Worm (Caenorhabditis elegans) whole organism, young adult: ENCODE data around the gene rft-2.

ENCODE experiments used
- B0336.3 ChIP-seq: fragments of 200-800 bp; sonication (Bioruptor generic); IDR thresholded peaks from 2 replicates; pipeline ENCODE4 v1.3.6; 2022; ENCODE audit warnings: missing genetic modification characterization, missing compliant biosample characterization
- C17E4.6 ChIP-seq: fragments of 200-800 bp; sonication (Bioruptor generic); IDR thresholded peaks from 2 replicates; pipeline ENCODE4 v1.3.6; 2022; ENCODE audit warnings: missing genetic modification reagents, missing genetic modification characterization, missing compliant biosample characterization
- D2030.7 ChIP-seq: fragments of 200-800 bp; sonication (Bioruptor generic); IDR thresholded peaks from 2 replicates; pipeline ENCODE4 v1.3.6; 2022; ENCODE audit warnings: missing genetic modification reagents, missing genetic modification characterization, missing compliant biosample characterization
- F23B12.7 ChIP-seq: sonication (generic microtip); optimal IDR thresholded peaks from 2 replicates; lab custom pipeline; 2017; ENCODE audit warnings: missing genetic modification characterization, mild to moderate bottlenecking, missing compliant biosample characterization, antibody characterized with exemption, moderate library complexity; ENCODE audit not compliant: insufficient read depth
- F33H1.4 ChIP-seq: fragments of 200-800 bp; sonication (Bioruptor generic); IDR thresholded peaks from 2 replicates; pipeline ENCODE4 v1.3.6; 2022; ENCODE audit warnings: missing genetic modification reagents, missing genetic modification characterization, missing compliant biosample characterization
- F49E8.2 ChIP-seq: sonication (generic microtip); optimal IDR thresholded peaks from 3 replicates; lab custom pipeline; 2017; ENCODE audit warnings: missing genetic modification characterization, mild to moderate bottlenecking, missing compliant biosample characterization, antibody characterized with exemption, moderate library complexity; ENCODE audit not compliant: insufficient read depth
- F52B5.7 ChIP-seq: sonication (generic microtip); optimal IDR thresholded peaks from 2 replicates; lab custom pipeline; 2016; ENCODE audit warnings: mild to moderate bottlenecking, missing genetic modification characterization, missing compliant biosample characterization
- Y53F4B.3 ChIP-seq: fragments of 200-800 bp; sonication (Bioruptor generic); IDR thresholded peaks from 2 replicates; pipeline ENCODE4 v1.3.6; 2022; ENCODE audit warnings: missing genetic modification reagents, missing genetic modification characterization, missing compliant biosample characterization
- Y53G8AR.9 ChIP-seq: fragments of 200-800 bp; sonication (Bioruptor generic); conservative IDR thresholded peaks from 2 replicates; pipeline ENCODE4 v1.3.6; 2022; ENCODE audit warnings: missing genetic modification reagents, missing genetic modification characterization, missing compliant biosample characterization
- aptf-2 ChIP-seq: fragments of 200-800 bp; sonication (Bioruptor generic); conservative IDR thresholded peaks from 2 replicates; pipeline ENCODE4 v1.3.6; 2022; ENCODE audit warnings: missing genetic modification reagents, missing genetic modification characterization, missing compliant biosample characterization
- attf-6 ChIP-seq: fragments of 200-800 bp; sonication (Bioruptor generic); IDR thresholded peaks from 2 replicates; pipeline ENCODE4 v1.3.6; 2022; ENCODE audit warnings: missing genetic modification reagents, missing genetic modification characterization, missing compliant biosample characterization
- cebp-2 ChIP-seq: fragments of 200-800 bp; sonication (Bioruptor generic); IDR thresholded peaks from 2 replicates; pipeline ENCODE4 v1.3.6; 2022; ENCODE audit warnings: missing genetic modification characterization, missing compliant biosample characterization
- ceh-27 ChIP-seq: fragments of 200-800 bp; sonication (Bioruptor generic); optimal IDR thresholded peaks from 2 replicates; lab custom pipeline; 2018; ENCODE audit warnings: mild to moderate bottlenecking, missing genetic modification characterization, moderate library complexity, missing compliant biosample characterization
- dox-1 ChIP-seq: fragments of 200-800 bp; sonication (Bioruptor generic); IDR thresholded peaks from 2 replicates; pipeline ENCODE4 v1.3.6; 2022; ENCODE audit warnings: missing genetic modification reagents, missing genetic modification characterization, missing compliant biosample characterization
- ekl-4 ChIP-seq: fragments of 200-800 bp; sonication (Bioruptor generic); IDR thresholded peaks from 2 replicates; pipeline ENCODE4 v1.3.6; 2022; ENCODE audit warnings: missing genetic modification reagents, missing genetic modification characterization, missing compliant biosample characterization
- fkh-3 ChIP-seq: sonication (generic microtip); optimal IDR thresholded peaks from 2 replicates; lab custom pipeline; 2016; ENCODE audit warnings: mild to moderate bottlenecking, missing genetic modification characterization, missing compliant biosample characterization
- him-1 ChIP-seq: sonication (generic microtip); optimal IDR thresholded peaks from 2 replicates; lab custom pipeline; 2016; ENCODE audit warnings: missing genotype, missing genetic modification reagents, missing genetic modification characterization, missing compliant biosample characterization
- hlh-12 ChIP-seq: sonication (generic microtip); optimal IDR thresholded peaks from 2 replicates; lab custom pipeline; 2016; ENCODE audit warnings: missing genetic modification characterization, missing compliant biosample characterization
- hmg-1.2 ChIP-seq: fragments of 200-800 bp; sonication (Bioruptor generic); IDR thresholded peaks from 2 replicates; pipeline ENCODE4 v1.3.6; 2022; ENCODE audit warnings: missing genetic modification reagents, missing genetic modification characterization, missing compliant biosample characterization
- hrde-1 ChIP-seq: sonication (generic microtip); optimal IDR thresholded peaks from 2 replicates; lab custom pipeline; 2016; ENCODE audit warnings: missing genetic modification characterization, mild to moderate bottlenecking, missing compliant biosample characterization, moderate library complexity, missing genotype, missing genetic modification reagents, borderline replicate concordance
- hsf-1 ChIP-seq: fragments of 200-800 bp; sonication (Bioruptor generic); IDR thresholded peaks from 2 replicates; pipeline ENCODE4 v1.3.6; 2022; ENCODE audit warnings: missing genetic modification reagents, missing genetic modification characterization, missing compliant biosample characterization
- lin-26 ChIP-seq: fragments of 200-800 bp; sonication (Bioruptor generic); IDR thresholded peaks from 2 replicates; pipeline ENCODE4 v1.3.6; 2022; ENCODE audit warnings: missing genetic modification reagents, missing genetic modification characterization, missing compliant biosample characterization
- lsy-27 ChIP-seq: sonication (generic microtip); optimal IDR thresholded peaks from 2 replicates; lab custom pipeline; 2017; ENCODE audit warnings: missing genetic modification characterization, mild to moderate bottlenecking, missing compliant biosample characterization, antibody characterized with exemption, missing genotype, borderline replicate concordance; ENCODE audit not compliant: insufficient read depth
- madf-6 ChIP-seq: fragments of 200-800 bp; sonication (Bioruptor generic); IDR thresholded peaks from 2 replicates; pipeline ENCODE4 v1.3.6; 2022; ENCODE audit warnings: missing genetic modification reagents, missing genetic modification characterization, missing compliant biosample characterization
- madf-8 ChIP-seq: fragments of 200-800 bp; sonication (Bioruptor generic); conservative IDR thresholded peaks from 2 replicates; pipeline ENCODE4 v1.3.6; 2022; ENCODE audit warnings: missing genetic modification reagents, missing genetic modification characterization, missing compliant biosample characterization
- mcd-1 ChIP-seq: fragments of 200-800 bp; sonication (Bioruptor generic); IDR thresholded peaks from 2 replicates; pipeline ENCODE4 v1.3.6; 2022; ENCODE audit warnings: missing genetic modification reagents, missing genetic modification characterization, missing compliant biosample characterization
- mel-28 ChIP-seq: sonication (generic microtip); optimal IDR thresholded peaks from 2 replicates; lab custom pipeline; 2016; ENCODE audit warnings: borderline replicate concordance, mild to moderate bottlenecking, missing genetic modification characterization, missing compliant biosample characterization
- nhr-120 ChIP-seq: fragments of 200-800 bp; sonication (Bioruptor generic); IDR thresholded peaks from 2 replicates; pipeline ENCODE4 v1.3.6; 2022; ENCODE audit warnings: missing genetic modification characterization, missing compliant biosample characterization
- nhr-80 ChIP-seq: sonication (generic microtip); optimal IDR thresholded peaks from 2 replicates; lab custom pipeline; 2016; ENCODE audit warnings: missing genetic modification characterization, missing compliant biosample characterization
- pbrm-1 ChIP-seq: fragments of 200-800 bp; sonication (Bioruptor generic); IDR thresholded peaks from 2 replicates; pipeline ENCODE4 v1.3.6; 2022; ENCODE audit warnings: missing genetic modification reagents, missing genetic modification characterization, missing compliant biosample characterization
- pha-4 ChIP-seq: fragments of 150-350 bp; sonication (generic microtip); optimal IDR thresholded peaks from 2 replicates; lab custom pipeline; 2014; ENCODE audit warnings: missing biosample characterization, missing genetic modification reagents, missing genetic modification characterization
- rcor-1 ChIP-seq: fragments of 200-800 bp; sonication (Bioruptor generic); IDR thresholded peaks from 2 replicates; pipeline ENCODE4 v1.3.6; 2022; ENCODE audit warnings: missing genetic modification reagents, missing genetic modification characterization, missing compliant biosample characterization
- repo-1 ChIP-seq: sonication (generic microtip); optimal IDR thresholded peaks from 2 replicates; lab custom pipeline; 2017; ENCODE audit warnings: mild to moderate bottlenecking, missing genetic modification characterization, missing compliant biosample characterization
- rpc-1 ChIP-seq, 2 experiments: fragments of 150-350 bp in 1 of 2; sonication (generic microtip) in 1 of 2; optimal IDR thresholded peaks; 2 replicates each; lab custom pipeline; 2014 to 2018; ENCODE audit warnings: missing biosample characterization in 1 of 2, missing genetic modification characterization in 1 of 2, missing genetic modification reagents in 1 of 2, missing genotype in 1 of 2
- sdz-38 ChIP-seq: sonication (generic microtip); optimal IDR thresholded peaks from 2 replicates; lab custom pipeline; 2016; ENCODE audit warnings: missing genotype, missing genetic modification characterization, missing compliant biosample characterization
- snpc-4 ChIP-seq, 5 experiments: fragments of 150-350 bp in 1 of 5; sonication (generic microtip) in 4 of 5; optimal IDR thresholded peaks; 2 replicates each; lab custom pipeline; 2014 to 2018; ENCODE audit warnings: missing genetic modification characterization in 5 of 5, missing biosample characterization in 3 of 5, antibody characterized with exemption in 2 of 5, mild to moderate bottlenecking in 2 of 5, missing compliant biosample characterization in 2 of 5, missing genotype in 2 of 5, moderate library complexity in 2 of 5, missing genetic modification reagents in 1 of 5
- somi-1 ChIP-seq: fragments of 200-800 bp; sonication (Bioruptor generic); optimal IDR thresholded peaks from 2 replicates; lab custom pipeline; 2018; ENCODE audit warnings: mild to moderate bottlenecking, missing genetic modification characterization, missing compliant biosample characterization
- ztf-22 ChIP-seq: fragments of 200-800 bp; sonication (Bioruptor generic); optimal IDR thresholded peaks from 2 replicates; lab custom pipeline; 2018; ENCODE audit warnings: mild to moderate bottlenecking, missing genetic modification characterization, moderate library complexity, missing compliant biosample characterization
- ztf-28 ChIP-seq: fragments of 200-800 bp; sonication (Bioruptor generic); IDR thresholded peaks from 2 replicates; pipeline ENCODE4 v1.3.6; 2022; ENCODE audit warnings: missing genetic modification reagents, missing genetic modification characterization, missing compliant biosample characterization
- ztf-6 ChIP-seq: fragments of 200-800 bp; sonication (Bioruptor generic); IDR thresholded peaks from 2 replicates; pipeline ENCODE4 v1.3.6; 2022; ENCODE audit warnings: missing genetic modification reagents, missing genetic modification characterization, missing compliant biosample characterization

rft-2 gene

DNA sequence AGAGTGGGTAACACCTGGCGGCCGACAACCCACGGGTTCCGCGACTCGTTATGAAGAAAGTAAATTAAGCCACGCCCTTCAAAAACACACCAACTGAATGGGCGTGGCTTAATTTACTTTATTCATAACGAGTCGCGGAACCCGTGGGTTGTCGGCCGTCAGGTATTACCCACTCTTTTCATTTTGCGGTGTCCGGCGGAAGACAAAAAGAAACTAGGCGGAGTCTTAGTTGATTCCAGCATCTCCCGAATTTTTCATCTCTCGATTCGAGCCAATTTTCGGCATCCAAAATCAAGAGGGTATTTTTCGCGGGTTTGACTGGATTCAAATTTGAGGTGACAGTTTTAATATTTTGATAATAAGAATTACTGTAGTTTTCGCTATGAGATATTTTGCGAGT, 2.7 kb downstream of the rft-2 start (continued):
- TF ChIP-seq madf-6 (GFP tag; lab: Robert Waterston, UW), result peak; percentile 85
- TF ChIP-seq pbrm-1 (GFP tag; lab: Robert Waterston, UW), result peak; percentile 78
- 0 out of 2 replicates have a peak, but pooled peaks have one; percentile 15 for TF ChIP-seq hsf-1 (GFP tag; lab: Robert Waterston, UW)
- TF ChIP-seq D2030.7 (GFP tag; lab: Robert Waterston, UW), result peak; percentile 65
- no peak for TF ChIP-seq hlh-12 (tag; lab: Kevin White, UChicago)
- peak; percentile 54; the same call in 1 of the 2 replicates for TF ChIP-seq mcd-1 (GFP tag; lab: Robert Waterston, UW)
- TF ChIP-seq ztf-28, result no peak
- TF ChIP-seq hmg-1.2 (GFP tag; lab: Robert Waterston, UW), result peak; percentile 46
- no peak for TF ChIP-seq ceh-27 (GFP tag; lab: Kevin White, UChicago)
- TF ChIP-seq dox-1, result 0 out of 2 replicates have a peak, but pooled peaks have one; percentile 38
- TF ChIP-seq lsy-27 (tag; lab: Kevin White, UChicago), result no peak
- TF ChIP-seq F49E8.2 (tag; lab: Kevin White, UChicago), result peak; percentile 5
- TF ChIP-seq lin-26 (GFP tag; lab: Robert Waterston, UW), result no peak
- TF ChIP-seq F52B5.7, result no peak
- TF ChIP-seq, all 124 proteins: peak for 20

DNA sequence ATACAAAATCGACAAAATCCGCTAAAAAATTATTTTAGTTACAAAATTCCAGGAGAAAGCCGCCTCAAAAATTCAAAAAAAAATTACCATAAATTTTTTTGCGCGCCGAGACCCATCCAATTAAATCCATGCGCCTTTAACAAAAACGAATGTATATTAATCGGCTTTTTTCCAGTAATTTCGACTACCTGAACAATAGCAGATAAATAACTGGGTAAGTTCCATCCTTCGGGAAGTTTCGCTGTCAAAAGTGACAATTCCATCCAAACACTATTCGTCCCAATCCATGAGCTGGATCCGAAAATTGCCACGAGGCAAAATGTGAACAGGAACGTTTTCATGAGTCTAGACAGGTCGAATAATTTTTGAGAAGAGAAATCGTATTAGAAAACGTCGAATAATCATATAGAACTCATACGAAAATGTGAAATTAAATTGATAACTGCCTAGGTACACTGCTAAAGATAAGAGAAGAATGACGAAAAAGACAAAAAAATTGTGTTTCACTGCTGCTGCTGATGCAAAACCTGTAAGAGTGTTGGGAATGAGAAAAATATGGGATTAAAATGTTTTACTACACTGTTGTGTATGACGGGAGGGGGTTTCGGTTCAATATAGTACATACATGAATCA, 7.5 kb downstream of the rft-2 start, which contains the start of gene rft-1:
Gene rft-1, minus strand, starts transcription at position 475 of the 633 bp plus-strand sequence.
- no peak for TF ChIP-seq hrde-1
- TF ChIP-seq him-1 (tag; lab: Kevin White, UChicago), result peak; percentile 40
- TF ChIP-seq nhr-80, result peak; percentile 47
- no peak for TF ChIP-seq B0336.3 (GFP tag; lab: Robert Waterston, UW)
- no peak for TF ChIP-seq snpc-4 (GFP tag; optimal IDR thresholded peaks at IDR 0.05; lab: Kevin White, UChicago)
- no peak for TF ChIP-seq snpc-4 (tag; optimal IDR thresholded peaks at IDR 0.05; lab: Kevin White, UChicago)
- no peak for TF ChIP-seq sdz-38 (tag; lab: Kevin White, UChicago)
- no peak for TF ChIP-seq rpc-1 (optimal IDR thresholded peaks at IDR 0.05; lab: Kevin White, UChicago)
- TF ChIP-seq rpc-1 (tag; optimal IDR thresholded peaks at IDR 0.05; lab: Kevin White, UChicago), result no peak
- TF ChIP-seq F33H1.4 (GFP tag; lab: Robert Waterston, UW), result no peak
- TF ChIP-seq mel-28 (tag; lab: Kevin White, UChicago), result no peak
- TF ChIP-seq ztf-6, result no peak
- TF ChIP-seq ekl-4, result no peak

DNA sequence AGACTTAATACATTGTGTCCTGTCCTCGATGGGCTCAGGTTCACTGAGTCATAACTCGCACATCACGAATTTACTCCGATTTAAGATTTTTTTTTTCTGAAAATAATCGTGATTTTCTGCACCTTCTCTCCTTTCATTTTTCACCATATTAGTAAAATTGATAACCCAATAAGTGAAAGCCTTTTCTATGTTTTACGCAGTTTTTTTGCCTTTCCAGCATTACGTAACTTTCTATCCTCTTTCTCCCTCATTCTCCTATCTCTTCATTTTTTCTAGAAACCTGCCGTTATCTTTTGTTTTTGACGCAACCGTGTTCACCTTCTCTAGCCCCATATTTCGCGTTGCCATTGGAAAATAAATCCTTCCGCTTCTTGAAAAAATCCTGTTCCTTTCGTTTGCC, 13.1 kb downstream of the rft-2 start:
- TF ChIP-seq pha-4 (tag; lab: Kevin White, UChicago), result no peak
- TF ChIP-seq attf-6, result no peak
- no peak for TF ChIP-seq ztf-22 (GFP tag; lab: Kevin White, UChicago)
- no peak for TF ChIP-seq nhr-120 (GFP tag; lab: Robert Waterston, UW)
- TF ChIP-seq somi-1, result no peak
- no peak for TF ChIP-seq Y53G8AR.9 (GFP tag; lab: Robert Waterston, UW)
- TF ChIP-seq rcor-1 (GFP tag; lab: Robert Waterston, UW), result no peak
- TF ChIP-seq aptf-2 (GFP tag; lab: Robert Waterston, UW), result no peak
- TF ChIP-seq C17E4.6 (GFP tag; lab: Robert Waterston, UW), result no peak
- TF ChIP-seq Y53F4B.3, result no peak
- TF ChIP-seq madf-8 (GFP tag; lab: Robert Waterston, UW), result no peak
- no peak for TF ChIP-seq fkh-3 (tag; lab: Kevin White, UChicago)
- no peak for TF ChIP-seq repo-1 (tag; lab: Kevin White, UChicago)
- TF ChIP-seq F23B12.7, result no peak
- TF ChIP-seq ztf-6, result no peak
- no peak for TF ChIP-seq cebp-2 (GFP tag; lab: Robert Waterston, UW)
- TF ChIP-seq, all 124 proteins: peak for 0
